Worm (Caenorhabditis elegans) whole organism, L2 larva: ENCODE measurements around the gene srh-170.

Experiments used
- F13H6.1 ChIP-seq: sonication (generic microtip); optimal IDR thresholded peaks from 2 replicates; lab custom pipeline; 2016; ENCODE audit warnings: missing genetic modification characterization, missing compliant biosample characterization
- R02D3.7 ChIP-seq: fragments of 150-350 bp; optimal IDR thresholded peaks from 2 replicates; lab custom pipeline; 2014; ENCODE audit warnings: missing biosample characterization, missing genetic modification characterization
- Y55F3AM.14 ChIP-seq: fragments of 200-800 bp; sonication (Bioruptor generic); optimal IDR thresholded peaks from 2 replicates; lab custom pipeline; 2018; ENCODE audit warnings: mild to moderate bottlenecking, missing genetic modification characterization, missing compliant biosample characterization
- ZK546.5 ChIP-seq: sonication (generic microtip); optimal IDR thresholded peaks from 2 replicates; lab custom pipeline; 2017; ENCODE audit warnings: missing biosample characterization, missing genetic modification characterization
- alr-1 ChIP-seq: fragments of 150-350 bp; optimal IDR thresholded peaks from 2 replicates; lab custom pipeline; 2014; ENCODE audit warnings: missing biosample characterization, missing genetic modification characterization
- aly-2 ChIP-seq: fragments of 150-350 bp; optimal IDR thresholded peaks from 2 replicates; lab custom pipeline; 2014; ENCODE audit warnings: missing biosample characterization, missing genetic modification characterization
- ama-1 ChIP-seq: fragments of 150-350 bp; optimal IDR thresholded peaks from 2 replicates; lab custom pipeline; 2018; ENCODE audit warnings: inconsistent platforms
- blmp-1 ChIP-seq: sonication (generic microtip); optimal IDR thresholded peaks from 2 replicates; lab custom pipeline; 2017; ENCODE audit warnings: missing genetic modification characterization, mild to moderate bottlenecking, missing compliant biosample characterization, antibody characterized with exemption, moderate library complexity; ENCODE audit not compliant: insufficient read depth
- ceh-16 ChIP-seq: fragments of 150-350 bp; optimal IDR thresholded peaks from 2 replicates; lab custom pipeline; 2014; ENCODE audit warnings: missing biosample characterization, missing genetic modification characterization
- ceh-82 ChIP-seq: fragments of 150-350 bp; optimal IDR thresholded peaks from 2 replicates; lab custom pipeline; 2014; ENCODE audit warnings: missing biosample characterization, missing genetic modification characterization
- crh-2 ChIP-seq: sonication (generic microtip); optimal IDR thresholded peaks from 2 replicates; lab custom pipeline; 2017; ENCODE audit warnings: missing biosample characterization, missing genetic modification characterization
- dmd-4 ChIP-seq: sonication (generic microtip); optimal IDR thresholded peaks from 2 replicates; lab custom pipeline; 2017; ENCODE audit warnings: missing biosample characterization, missing genetic modification characterization
- egl-27 ChIP-seq: sonication (generic microtip); optimal IDR thresholded peaks from 3 replicates; lab custom pipeline; 2017; ENCODE audit warnings: missing biosample characterization, missing genetic modification reagents, missing genetic modification characterization
- elt-1 ChIP-seq: fragments of 150-350 bp; optimal IDR thresholded peaks from 2 replicates; lab custom pipeline; 2014; ENCODE audit warnings: missing biosample characterization, missing genetic modification characterization
- elt-3 ChIP-seq: sonication (generic microtip); optimal IDR thresholded peaks from 2 replicates; lab custom pipeline; 2017; ENCODE audit warnings: missing biosample characterization, missing genetic modification characterization
- fos-1 ChIP-seq: fragments of 150-350 bp; optimal IDR thresholded peaks from 2 replicates; lab custom pipeline; 2014; ENCODE audit warnings: missing biosample characterization, missing genetic modification characterization
- gmeb-1 ChIP-seq: fragments of 150-350 bp; optimal IDR thresholded peaks from 2 replicates; lab custom pipeline; 2014; ENCODE audit warnings: missing biosample characterization, missing genetic modification characterization
- lin-11 ChIP-seq: fragments of 150-350 bp; sonication (generic microtip); optimal IDR thresholded peaks from 2 replicates; lab custom pipeline; 2014; ENCODE audit warnings: missing biosample characterization, missing genetic modification characterization, inconsistent platforms, mixed read lengths
- lin-13 ChIP-seq: fragments of 150-350 bp; optimal IDR thresholded peaks from 2 replicates; lab custom pipeline; 2014; ENCODE audit warnings: missing biosample characterization, missing genetic modification reagents, missing genetic modification characterization
- lin-39 ChIP-seq: fragments of 150-350 bp; optimal IDR thresholded peaks from 2 replicates; lab custom pipeline; 2014; ENCODE audit warnings: missing biosample characterization, missing genetic modification reagents, missing genetic modification characterization
- lsy-2 ChIP-seq, 2 experiments: fragments of 150-350 bp in 1 of 2; sonication (generic microtip) in 1 of 2; optimal IDR thresholded peaks; 2 replicates each; lab custom pipeline; 2014 to 2017; ENCODE audit warnings: missing biosample characterization in 2 of 2, missing genetic modification characterization in 2 of 2
- mab-5 ChIP-seq: fragments of 150-350 bp; optimal IDR thresholded peaks from 2 replicates; lab custom pipeline; 2014; ENCODE audit warnings: missing biosample characterization, missing genetic modification characterization
- mbf-1 ChIP-seq: sonication (generic microtip); optimal IDR thresholded peaks from 2 replicates; lab custom pipeline; 2017; ENCODE audit warnings: missing biosample characterization, missing genetic modification characterization
- mdl-1 ChIP-seq, 2 experiments: fragments of 150-350 bp in 1 of 2; sonication (generic microtip) in 1 of 2; optimal IDR thresholded peaks; 2 replicates each; lab custom pipeline; 2017; ENCODE audit warnings: missing biosample characterization in 2 of 2, missing genetic modification characterization in 2 of 2
- nhr-10 ChIP-seq: sonication (generic microtip); optimal IDR thresholded peaks from 2 replicates; lab custom pipeline; 2017; ENCODE audit warnings: missing biosample characterization, missing genetic modification characterization
- nhr-11 ChIP-seq: fragments of 150-350 bp; optimal IDR thresholded peaks from 2 replicates; lab custom pipeline; 2014; ENCODE audit warnings: missing biosample characterization, missing genetic modification characterization
- nhr-129 ChIP-seq: fragments of 150-350 bp; optimal IDR thresholded peaks from 2 replicates; lab custom pipeline; 2014; ENCODE audit warnings: missing biosample characterization, missing genetic modification characterization
- nhr-21 ChIP-seq: fragments of 150-350 bp; optimal IDR thresholded peaks from 2 replicates; lab custom pipeline; 2014; ENCODE audit warnings: missing biosample characterization, missing genetic modification characterization
- nhr-237 ChIP-seq: fragments of 150-350 bp; optimal IDR thresholded peaks from 2 replicates; lab custom pipeline; 2014; ENCODE audit warnings: missing biosample characterization, missing genetic modification characterization
- nhr-6 ChIP-seq: fragments of 150-350 bp; optimal IDR thresholded peaks from 2 replicates; lab custom pipeline; 2014; ENCODE audit warnings: missing biosample characterization, missing genetic modification characterization
- nhr-77 ChIP-seq: fragments of 150-350 bp; optimal IDR thresholded peaks from 2 replicates; lab custom pipeline; 2014; ENCODE audit warnings: missing biosample characterization, missing genetic modification characterization
- sem-4 ChIP-seq: fragments of 150-350 bp; optimal IDR thresholded peaks from 2 replicates; lab custom pipeline; 2014; ENCODE audit warnings: missing biosample characterization, missing genetic modification reagents, missing genetic modification characterization
- skn-1 ChIP-seq: sonication (generic microtip); optimal IDR thresholded peaks from 2 replicates; lab custom pipeline; 2017; ENCODE audit warnings: missing biosample characterization, missing genetic modification characterization
- sma-3 ChIP-seq: sonication (generic microtip); optimal IDR thresholded peaks from 2 replicates; lab custom pipeline; 2016; ENCODE audit warnings: missing genetic modification reagents, missing genetic modification characterization, missing compliant biosample characterization
- sma-9 ChIP-seq, 2 experiments: fragments of 150-350 bp in 1 of 2; sonication (generic microtip) in 1 of 2; optimal IDR thresholded peaks; 2 replicates each; lab custom pipeline; 2014 to 2016; ENCODE audit warnings: missing genetic modification characterization in 2 of 2, mild to moderate bottlenecking in 1 of 2, missing biosample characterization in 1 of 2, missing compliant biosample characterization in 1 of 2, missing genetic modification reagents in 1 of 2, moderate library complexity in 1 of 2
- snpc-4 ChIP-seq: fragments of 150-350 bp; optimal IDR thresholded peaks from 2 replicates; lab custom pipeline; 2014; ENCODE audit warnings: missing biosample characterization, missing genetic modification characterization
- unc-39 ChIP-seq: fragments of 150-350 bp; optimal IDR thresholded peaks from 2 replicates; lab custom pipeline; 2014; ENCODE audit warnings: missing biosample characterization, missing genetic modification characterization
- unc-55 ChIP-seq: fragments of 150-350 bp; sonication (generic microtip); optimal IDR thresholded peaks from 3 replicates; lab custom pipeline; 2014; ENCODE audit warnings: missing biosample characterization, missing genetic modification reagents, missing genetic modification characterization
- unc-62 ChIP-seq: fragments of 150-350 bp; optimal IDR thresholded peaks from 2 replicates; lab custom pipeline; 2014; ENCODE audit warnings: missing biosample characterization, missing genetic modification reagents, missing genetic modification characterization
- zag-1 ChIP-seq: fragments of 150-350 bp; optimal IDR thresholded peaks from 2 replicates; lab custom pipeline; 2014; ENCODE audit warnings: missing biosample characterization, missing genetic modification characterization
- ztf-1 ChIP-seq: fragments of 200-800 bp; sonication (Bioruptor generic); conservative IDR thresholded peaks from 2 replicates; pipeline ENCODE4 v1.3.6; 2022; ENCODE audit warnings: missing genetic modification characterization, missing compliant biosample characterization
- ztf-11 ChIP-seq: sonication (generic microtip); optimal IDR thresholded peaks from 2 replicates; lab custom pipeline; 2017; ENCODE audit warnings: missing biosample characterization, missing genetic modification characterization
- ztf-4 ChIP-seq: fragments of 150-350 bp; optimal IDR thresholded peaks from 2 replicates; lab custom pipeline; 2014; ENCODE audit warnings: missing biosample characterization, missing genetic modification characterization

Gene srh-170

ce11 chrV:15347292-15347691, 41.4 kb downstream of the srh-170 start, which contains the start of gene C29F3.3:
TSS of gene C29F3.3 (minus strand) at chrV:15347392.
- TF ChIP-seq lin-11 (no peak), blmp-1 (tag; lab: Kevin White, UChicago) (no peak), aly-2 (tag; lab: Kevin White, UChicago) (no peak), ZK546.5 (tag; lab: Kevin White, UChicago) (no peak), nhr-6 (tag; lab: Kevin White, UChicago) (no peak), lin-13 (GFP tag; lab: Kevin White, UChicago) (no peak), ama-1 (lab: Kevin White, UChicago) (no peak), mdl-1 (tag; optimal IDR thresholded peaks at IDR 0.05; lab: Kevin White, UChicago) (no peak), lin-39 (no peak), ztf-11 (no peak), unc-39 (no peak), mab-5 (no peak), nhr-21 (tag; lab: Kevin White, UChicago) (no peak), ztf-1 (GFP tag; lab: Robert Waterston, UW) (no peak), ceh-16 (no peak), nhr-129 (tag; lab: Kevin White, UChicago) (no peak), R02D3.7 (tag; lab: Kevin White, UChicago) (no peak), nhr-11 (no peak), snpc-4 (tag; lab: Kevin White, UChicago) (no peak), sma-3 (no peak)

- TF ChIP-seq nhr-10 (tag; lab: Kevin White, UChicago), result no peak
- no peak for TF ChIP-seq unc-62 (GFP tag; lab: Kevin White, UChicago)
- TF ChIP-seq blmp-1 (tag; lab: Kevin White, UChicago), result no peak
- TF ChIP-seq elt-1 (tag; lab: Kevin White, UChicago), result no peak
- TF ChIP-seq unc-39, result no peak
- TF ChIP-seq Y55F3AM.14 (GFP tag; lab: Kevin White, UChicago), result no peak
- no peak for TF ChIP-seq dmd-4 (tag; lab: Kevin White, UChicago)
- no peak for TF ChIP-seq ZK546.5 (tag; lab: Kevin White, UChicago)
Measured at ce11 chrV:15344481-15344880, 44.2 kb downstream of the srh-170 start, which contains the start of gene wrt-8. TSS of gene wrt-8 (minus strand) at chrV:15344581.

- TF ChIP-seq ceh-16, result no peak
- TF ChIP-seq ama-1 (lab: Kevin White, UChicago), result no peak
- TF ChIP-seq egl-27 (tag; lab: Kevin White, UChicago), result no peak
- TF ChIP-seq ceh-82 (tag; lab: Kevin White, UChicago), result no peak
- TF ChIP-seq snpc-4 (tag; lab: Kevin White, UChicago), result no peak
- no peak for TF ChIP-seq nhr-11
- no peak for TF ChIP-seq sma-3
- no peak for TF ChIP-seq zag-1
- no peak for TF ChIP-seq lin-13 (GFP tag; lab: Kevin White, UChicago)
- TF ChIP-seq sem-4, result no peak
Measured at ce11 chrV:15341404-15341803, 47.3 kb downstream of the srh-170 start, which contains the start of gene clec-229. TSS of gene clec-229 (minus strand) at chrV:15341504.

- TF ChIP-seq sem-4 (no peak), lsy-2 (tag; optimal IDR thresholded peaks at IDR 0.05; lab: Kevin White, UChicago) (no peak), mdl-1 (tag; optimal IDR thresholded peaks at IDR 0.05; lab: Kevin White, UChicago) (no peak), crh-2 (tag; lab: Kevin White, UChicago) (no peak), unc-55 (GFP tag; lab: Kevin White, UChicago) (no peak), ztf-1 (GFP tag; lab: Robert Waterston, UW) (no peak), elt-3 (tag; lab: Kevin White, UChicago) (no peak), F13H6.1 (tag; lab: Kevin White, UChicago) (no peak), ztf-4 (tag; lab: Kevin White, UChicago) (no peak), mab-5 (no peak), lin-11 (no peak), ama-1 (lab: Kevin White, UChicago) (no peak), lin-13 (GFP tag; lab: Kevin White, UChicago) (no peak)
Measured at ce11 chrV:15339363-15339762, 49.3 kb downstream of the srh-170 start, which contains the start of gene clec-228. TSS of gene clec-228 (minus strand) at chrV:15339463.

- TF ChIP-seq lin-39, result no peak
- TF ChIP-seq nhr-21 (tag; lab: Kevin White, UChicago), result no peak
- no peak for TF ChIP-seq sma-9 (GFP tag; optimal IDR thresholded peaks at IDR 0.05; lab: Kevin White, UChicago)
- TF ChIP-seq sma-9 (tag; optimal IDR thresholded peaks at IDR 0.05; lab: Kevin White, UChicago), result no peak
- TF ChIP-seq egl-27 (tag; lab: Kevin White, UChicago), result no peak
- TF ChIP-seq fos-1 (tag; lab: Kevin White, UChicago), result no peak
- no peak for TF ChIP-seq nhr-237 (tag; lab: Kevin White, UChicago)
- no peak for TF ChIP-seq nhr-10 (tag; lab: Kevin White, UChicago)
- TF ChIP-seq nhr-6 (tag; lab: Kevin White, UChicago), result no peak
- TF ChIP-seq mab-5, result no peak
- no peak for TF ChIP-seq crh-2 (tag; lab: Kevin White, UChicago)
- TF ChIP-seq lsy-2 (tag; optimal IDR thresholded peaks at IDR 0.05; lab: Kevin White, UChicago), result no peak
- no peak for TF ChIP-seq alr-1
- TF ChIP-seq lin-11, result no peak
- TF ChIP-seq gmeb-1 (tag; lab: Kevin White, UChicago), result no peak
- TF ChIP-seq ZK546.5 (tag; lab: Kevin White, UChicago), result no peak
- TF ChIP-seq ztf-11, result no peak
- no peak for TF ChIP-seq skn-1
- no peak for TF ChIP-seq nhr-77 (tag; lab: Kevin White, UChicago)
- no peak for TF ChIP-seq mbf-1 (tag; lab: Kevin White, UChicago)
- TF ChIP-seq Y55F3AM.14 (GFP tag; lab: Kevin White, UChicago), result no peak
- TF ChIP-seq, all 48 proteins: peak for 0
Measured at ce11 chrV:15337405-15337804, 51.3 kb downstream of the srh-170 start, which contains the start of gene wrt-7. TSS of gene wrt-7 (minus strand) at chrV:15337505.
